Worm (Caenorhabditis elegans): ENCODE measurements around the gene nspb-2.

nspb-2 gene

ce11 chrIV:6575959-6576727, 15.4 kb upstream of the nspb-2 start:
- TF ChIP-seq egl-27 (tag; optimal IDR thresholded peaks at IDR 0.05) (no peak), tbx-2 (tag; optimal IDR thresholded peaks at IDR 0.05) (no peak), nhr-77 (tag; optimal IDR thresholded peaks at IDR 0.05) (no peak), ceh-63 (GFP tag; optimal IDR thresholded peaks at IDR 0.05) (no peak), isw-1 (GFP tag; IDR thresholded peaks at IDR 0.05) (no peak), jun-1 (tag; optimal IDR thresholded peaks at IDR 0.05) (peak; percentile 14), ceh-82 (tag; optimal IDR thresholded peaks at IDR 0.05) (no peak), sox-4 (tag; optimal IDR thresholded peaks at IDR 0.05) (no peak), mab-9 (GFP tag; IDR thresholded peaks at IDR 0.05) (no peak), skn-1 (tag; optimal IDR thresholded peaks at IDR 0.05) (no peak), unc-86 (tag; optimal IDR thresholded peaks at IDR 0.05) (no peak), lin-15B (tag; optimal IDR thresholded peaks at IDR 0.05) (no peak), elt-3 (tag; optimal IDR thresholded peaks at IDR 0.05) (no peak), mdl-1 (tag; optimal IDR thresholded peaks at IDR 0.05) (no peak), nhr-76 (tag; optimal IDR thresholded peaks at IDR 0.05) (no peak), lin-14 (GFP tag; optimal IDR thresholded peaks at IDR 0.05) (peak; percentile 13), mep-1 (tag; optimal IDR thresholded peaks at IDR 0.05) (peak; percentile 40), hpl-2 (GFP tag; optimal IDR thresholded peaks at IDR 0.05) (no peak), efl-1 (optimal IDR thresholded peaks at IDR 0.05) (peak; percentile 12 to 27), efl-1 (GFP tag; optimal IDR thresholded peaks at IDR 0.05 in 1 of 2) (no peak), hlh-17 (GFP tag; optimal IDR thresholded peaks at IDR 0.05; ENCODE audit: borderline replicate concordance) (no peak), nhr-28 (tag; optimal IDR thresholded peaks at IDR 0.05) (no peak), ceh-8 (GFP tag; optimal IDR thresholded peaks at IDR 0.05) (no peak), alr-1 (tag; optimal IDR thresholded peaks at IDR 0.05; ENCODE audit: borderline replicate concordance) (no peak), nhr-85 (tag) (no peak), C16A3.4 (tag; optimal IDR thresholded peaks at IDR 0.05) (no peak), sptf-1 (tag; optimal IDR thresholded peaks at IDR 0.05) (no peak), mef-2 (tag; optimal IDR thresholded peaks at IDR 0.05) (no peak), ama-1 (optimal IDR thresholded peaks at IDR 0.05) (no peak), C04F5.9 (tag; optimal IDR thresholded peaks at IDR 0.05) (no peak), pag-3 (tag; optimal IDR thresholded peaks at IDR 0.05; ENCODE audit: borderline replicate concordance, insufficient read depth) (no peak), ceh-88 (GFP tag; IDR thresholded peaks at IDR 0.05) (no peak), lin-35 (GFP tag; optimal IDR thresholded peaks at IDR 0.05) (peak in 1 of 2 experiments; percentile 47), lin-39 (tag; optimal IDR thresholded peaks at IDR 0.05) (no peak), swsn-7 (tag; optimal IDR thresholded peaks at IDR 0.05) (no peak)

ce11 chrIV:6576728-6577101, 14.8 kb upstream of the nspb-2 start:
- TF ChIP-seq swsn-7 (tag; optimal IDR thresholded peaks at IDR 0.05): peak; percentile 53
- TF ChIP-seq mep-1 (tag; optimal IDR thresholded peaks at IDR 0.05): peak; percentile 76
- TF ChIP-seq nhr-20 (tag; optimal IDR thresholded peaks at IDR 0.05): peak; percentile 74
- peak; percentile 35 for TF ChIP-seq lin-13 (GFP tag; optimal IDR thresholded peaks at IDR 0.05)
- no peak for TF ChIP-seq sptf-1 (tag; optimal IDR thresholded peaks at IDR 0.05)
- TF ChIP-seq sox-4 (tag; optimal IDR thresholded peaks at IDR 0.05): no peak
- TF ChIP-seq efl-1 (optimal IDR thresholded peaks at IDR 0.05): peak; percentile 61 to 67
- TF ChIP-seq efl-1 (GFP tag; optimal IDR thresholded peaks at IDR 0.05 in 1 of 2): peak; percentile 0 to 87
- TF ChIP-seq rnt-1 (tag; optimal IDR thresholded peaks at IDR 0.05): peak; percentile 59
- peak in 1 of 2 experiments; percentile 30 for TF ChIP-seq mdl-1 (tag; optimal IDR thresholded peaks at IDR 0.05)
- TF ChIP-seq C16A3.4 (tag; optimal IDR thresholded peaks at IDR 0.05): peak; percentile 49
- no peak for TF ChIP-seq ceh-63 (GFP tag; optimal IDR thresholded peaks at IDR 0.05)
- TF ChIP-seq aly-2 (tag; optimal IDR thresholded peaks at IDR 0.05): no peak
- TF ChIP-seq ztf-4 (tag; optimal IDR thresholded peaks at IDR 0.05): peak; percentile 4
- TF ChIP-seq lsy-2 (tag; optimal IDR thresholded peaks at IDR 0.05): peak; percentile 51 to 63
- TF ChIP-seq zip-4 (GFP tag; optimal IDR thresholded peaks at IDR 0.05): no peak
- no peak for TF ChIP-seq alr-1 (tag; optimal IDR thresholded peaks at IDR 0.05; ENCODE audit: borderline replicate concordance)
- peak in 2 of 6 experiments; percentile 18 to 28 for TF ChIP-seq elt-3 (tag; optimal IDR thresholded peaks at IDR 0.05)
- no peak for TF ChIP-seq ama-1 (optimal IDR thresholded peaks at IDR 0.05)
- TF ChIP-seq dsc-1 (tag; optimal IDR thresholded peaks at IDR 0.05): peak; percentile 3
- peak; percentile 8 for TF ChIP-seq nhr-77 (tag; optimal IDR thresholded peaks at IDR 0.05)
- TF ChIP-seq xbp-1 (tag; optimal IDR thresholded peaks at IDR 0.05): peak; percentile 46
- TF ChIP-seq unc-62 (GFP tag; optimal IDR thresholded peaks at IDR 0.05): no peak
- no peak for TF ChIP-seq irx-1 (tag; optimal IDR thresholded peaks at IDR 0.05)
- TF ChIP-seq efl-3 (GFP tag; optimal IDR thresholded peaks at IDR 0.05): no peak
- TF ChIP-seq dpl-1 (GFP tag; optimal IDR thresholded peaks at IDR 0.05): peak; percentile 36 to 48 (median 45)
- TF ChIP-seq lir-3 (tag; optimal IDR thresholded peaks at IDR 0.05; ENCODE audit: poor library complexity): peak; percentile 4
- peak; percentile 55 for TF ChIP-seq blmp-1 (tag; optimal IDR thresholded peaks at IDR 0.05)
- TF ChIP-seq lin-14 (GFP tag; optimal IDR thresholded peaks at IDR 0.05): peak; percentile 80
